Fruit fly (Drosophila melanogaster) whole organism: ENCODE measurements around the gene Agpat3.

ENCODE experiments used
- CG8478 ChIP-seq: fragments of >200 bp; optimal IDR thresholded peaks from 2 replicates; lab custom pipeline; 2018; ENCODE audit warnings: inconsistent platforms
- EcR ChIP-seq, 2 experiments: fragments of >200 bp; optimal IDR thresholded peaks; 2 replicates each; lab custom pipeline; 2017; ENCODE audit warnings: missing biosample characterization in 2 of 2, missing genetic modification characterization in 2 of 2, missing genetic modification reagents in 2 of 2
- pan ChIP-seq: fragments of >200 bp; optimal IDR thresholded peaks from 2 replicates; lab custom pipeline; 2017
- psq ChIP-seq: fragments of >200 bp; optimal IDR thresholded peaks from 2 replicates; lab custom pipeline; 2017
- usp ChIP-seq: fragments of >200 bp; optimal IDR thresholded peaks from 2 replicates; lab custom pipeline; 2017; ENCODE audit warnings: missing biosample characterization, missing genetic modification characterization, mixed read lengths

DNA sequence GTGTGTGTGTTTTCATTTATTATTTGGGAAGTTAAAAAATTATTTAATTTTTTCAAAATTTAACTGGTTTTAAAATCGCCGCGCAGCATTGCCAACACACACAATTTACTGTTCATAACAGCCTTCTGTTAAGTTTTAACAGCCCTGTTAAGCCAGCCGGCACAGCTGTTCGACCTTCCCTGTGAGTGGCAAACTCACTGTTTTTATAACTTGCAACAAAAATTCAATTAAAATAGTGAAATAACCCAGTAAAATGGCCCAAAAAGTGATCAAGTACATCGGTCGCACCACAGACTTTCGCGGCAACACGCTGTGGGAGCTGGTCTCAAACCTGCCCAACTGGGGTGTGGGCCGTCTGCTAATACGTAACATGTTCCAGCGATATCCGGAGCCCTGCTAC lies 37.8 kb downstream of the Agpat3 start, which contains the start of gene mRpS34:
- no peak for TF ChIP-seq usp (GFP tag; lab: Kevin White, UChicago)
- no peak for TF ChIP-seq CG8478 (lab: Kevin White, UChicago)
- no peak for TF ChIP-seq pan
- no peak for TF ChIP-seq EcR (GFP tag; optimal IDR thresholded peaks at IDR 0.05; lab: Kevin White, UChicago)
- TF ChIP-seq psq (lab: Kevin White, UChicago) = no peak
